Fruit fly (Drosophila melanogaster) whole organism, embryonic: ENCODE data around the gene waw.
A peak's percentile ranks its signal among the peaks of the same experiment; 100 is the strongest.

Experiments
- Bgb ChIP-seq: fragments of 200-800 bp; sonication (Bioruptor generic); IDR thresholded peaks from 2 replicates; pipeline ENCODE4 v1.3.6; 2022; ENCODE audit warnings: missing biosample characterization, missing genetic modification characterization; ENCODE audit not compliant: partially characterized antibody
- CG10209 ChIP-seq: fragments of 200-800 bp; sonication (Bioruptor generic); optimal IDR thresholded peaks from 3 replicates; lab custom pipeline; 2017; ENCODE audit warnings: missing biosample characterization, mild to moderate bottlenecking, missing genetic modification characterization, missing genetic modification reagents
- CG10543 ChIP-seq: fragments of 200-800 bp; sonication (Bioruptor generic); optimal IDR thresholded peaks from 3 replicates; lab custom pipeline; 2017; ENCODE audit warnings: missing biosample characterization, mild to moderate bottlenecking, missing genetic modification characterization, moderate library complexity
- CG10654 ChIP-seq: fragments of 200-800 bp; sonication (Bioruptor generic); optimal IDR thresholded peaks from 2 replicates; lab custom pipeline; 2016; ENCODE audit warnings: missing biosample characterization, missing genetic modification characterization
- CG12104 ChIP-seq: fragments of 200-800 bp; sonication (Bioruptor generic); optimal IDR thresholded peaks from 3 replicates; lab custom pipeline; 2016; ENCODE audit warnings: missing biosample characterization, missing genetic modification characterization
- CG12769 ChIP-seq: fragments of 200-800 bp; sonication (Bioruptor generic); optimal IDR thresholded peaks from 2 replicates; lab custom pipeline; 2019; ENCODE audit warnings: missing biosample characterization, mild to moderate bottlenecking, missing genetic modification characterization, moderate library complexity
- CG13296 ChIP-seq: fragments of 200-800 bp; sonication (Bioruptor generic); optimal IDR thresholded peaks from 3 replicates; lab custom pipeline; 2018; ENCODE audit warnings: missing biosample characterization, mild to moderate bottlenecking, missing genetic modification characterization
- CG16815 ChIP-seq: fragments of 200-800 bp; sonication (Bioruptor generic); optimal IDR thresholded peaks from 3 replicates; lab custom pipeline; 2017; ENCODE audit warnings: missing biosample characterization, mild to moderate bottlenecking, missing genetic modification characterization
- CG3163 ChIP-seq: fragments of 200-800 bp; sonication (Bioruptor generic); optimal IDR thresholded peaks from 3 replicates; lab custom pipeline; 2016; ENCODE audit warnings: missing biosample characterization, missing genetic modification characterization
- CG32532 ChIP-seq: fragments of 200-800 bp; sonication (Bioruptor generic); IDR thresholded peaks from 2 replicates; pipeline ENCODE4 v1.3.6; 2022; ENCODE audit warnings: missing biosample characterization, missing genetic modification characterization
- CG32767 ChIP-seq: fragments of 200-800 bp; sonication (Bioruptor generic); IDR thresholded peaks from 2 replicates; pipeline ENCODE4 v1.3.6; 2022; ENCODE audit warnings: missing biosample characterization, missing genetic modification characterization
- CG33557 ChIP-seq: fragments of 200-800 bp; sonication (Bioruptor generic); optimal IDR thresholded peaks from 2 replicates; lab custom pipeline; 2019; ENCODE audit warnings: missing biosample characterization, mild to moderate bottlenecking, missing genetic modification characterization, moderate library complexity
- CG3407 ChIP-seq: fragments of 200-800 bp; sonication (Bioruptor generic); optimal IDR thresholded peaks from 2 replicates; lab custom pipeline; 2018; ENCODE audit warnings: missing biosample characterization, mild to moderate bottlenecking, missing genetic modification characterization
- CG3995 ChIP-seq: fragments of 200-800 bp; sonication (Bioruptor generic); optimal IDR thresholded peaks from 3 replicates; lab custom pipeline; 2016; ENCODE audit warnings: missing biosample characterization, missing genetic modification characterization
- CG4360 ChIP-seq: fragments of 200-800 bp; sonication (Bioruptor generic); IDR thresholded peaks from 2 replicates; pipeline ENCODE4 v1.3.6; 2022; ENCODE audit warnings: missing biosample characterization, missing genetic modification characterization
- CG6765 ChIP-seq: fragments of 200-800 bp; sonication (Bioruptor generic); optimal IDR thresholded peaks from 3 replicates; lab custom pipeline; 2017; ENCODE audit warnings: missing biosample characterization, mild to moderate bottlenecking, missing genetic modification characterization
- CG9437 ChIP-seq: fragments of 200-800 bp; sonication (Bioruptor generic); optimal IDR thresholded peaks from 2 replicates; lab custom pipeline; 2018; ENCODE audit warnings: missing biosample characterization, mild to moderate bottlenecking, missing genetic modification characterization
- Chrac-16 ChIP-seq: fragments of 200-800 bp; sonication (Bioruptor generic); optimal IDR thresholded peaks from 3 replicates; lab custom pipeline; 2016; ENCODE audit warnings: missing biosample characterization, missing genetic modification characterization
- Dbx ChIP-seq: fragments of 200-800 bp; sonication (Bioruptor generic); IDR thresholded peaks from 3 replicates; pipeline ENCODE4 v1.3.6; 2022; ENCODE audit warnings: missing biosample characterization, missing genetic modification characterization
- Dek ChIP-seq: fragments of 200-800 bp; sonication (Bioruptor generic); optimal IDR thresholded peaks from 3 replicates; lab custom pipeline; 2019; ENCODE audit warnings: missing biosample characterization, mild to moderate bottlenecking, missing genetic modification characterization, moderate library complexity
- Dp ChIP-seq: fragments of 200-800 bp; sonication (Bioruptor generic); optimal IDR thresholded peaks from 2 replicates; lab custom pipeline; 2018; ENCODE audit warnings: missing biosample characterization, mild to moderate bottlenecking, missing genetic modification characterization, moderate library complexity
- ERR ChIP-seq: fragments of 200-800 bp; sonication (Bioruptor generic); optimal IDR thresholded peaks from 2 replicates; lab custom pipeline; 2016; ENCODE audit warnings: missing biosample characterization, missing genetic modification characterization
- H2.0 ChIP-seq: fragments of 200-800 bp; sonication (Bioruptor generic); IDR thresholded peaks from 2 replicates; pipeline ENCODE4 v1.3.6; 2022; ENCODE audit warnings: missing biosample characterization, missing genetic modification characterization
- HmgZ ChIP-seq: fragments of 200-800 bp; sonication (Bioruptor generic); optimal IDR thresholded peaks from 2 replicates; lab custom pipeline; 2018; ENCODE audit warnings: missing biosample characterization, mild to moderate bottlenecking, missing genetic modification characterization
- Hr51 ChIP-seq, 2 experiments: fragments of 200-800 bp; sonication (Bioruptor generic); optimal IDR thresholded peaks; 2 replicates in 1 of 2; 3 replicates in 1 of 2; lab custom pipeline; 2016 to 2018; ENCODE audit warnings: missing biosample characterization in 2 of 2, missing genetic modification characterization in 2 of 2, mild to moderate bottlenecking in 1 of 2, moderate library complexity in 1 of 2
- Kr ChIP-seq: fragments of 200-800 bp; sonication (Bioruptor generic); optimal IDR thresholded peaks from 2 replicates; lab custom pipeline; 2017; ENCODE audit warnings: missing biosample characterization, mild to moderate bottlenecking, missing genetic modification characterization
- NC2β ChIP-seq: fragments of 200-800 bp; sonication (Bioruptor generic); optimal IDR thresholded peaks from 2 replicates; lab custom pipeline; 2016; ENCODE audit warnings: missing biosample characterization, missing genetic modification characterization
- NK7.1 ChIP-seq: fragments of 200-800 bp; sonication (Bioruptor generic); optimal IDR thresholded peaks from 3 replicates; lab custom pipeline; 2016; ENCODE audit warnings: missing biosample characterization, missing genetic modification characterization
- Nf-YC ChIP-seq: fragments of 200-800 bp; optimal IDR thresholded peaks from 3 replicates; lab custom pipeline; 2019; ENCODE audit warnings: missing biosample characterization, mild to moderate bottlenecking, missing genetic modification characterization, moderate library complexity
- Vsx1 ChIP-seq: fragments of 200-800 bp; sonication (Bioruptor generic); optimal IDR thresholded peaks from 2 replicates; lab custom pipeline; 2017; ENCODE audit warnings: missing biosample characterization, mild to moderate bottlenecking, missing genetic modification characterization, missing genetic modification reagents
- aop ChIP-seq: fragments of 200-800 bp; sonication (Bioruptor generic); IDR thresholded peaks from 2 replicates; pipeline ENCODE4 v1.3.6; 2022; ENCODE audit warnings: missing biosample characterization, missing genetic modification characterization
- cg ChIP-seq: fragments of 200-800 bp; sonication (Bioruptor generic); optimal IDR thresholded peaks from 3 replicates; lab custom pipeline; 2019; ENCODE audit warnings: missing biosample characterization, mild to moderate bottlenecking, missing genetic modification characterization, moderate library complexity
- chm ChIP-seq: fragments of 200-800 bp; sonication (Bioruptor generic); IDR thresholded peaks from 2 replicates; pipeline ENCODE4 v1.3.6; 2022; ENCODE audit warnings: missing biosample characterization, missing genetic modification characterization
- dpn ChIP-seq, 2 experiments: fragments of 200-800 bp; sonication (Bioruptor generic); optimal IDR thresholded peaks; 3 replicates each; lab custom pipeline; 2016; ENCODE audit warnings: missing biosample characterization in 2 of 2, missing genetic modification characterization in 2 of 2
- eve ChIP-seq, 2 experiments: fragments of >200 bp; optimal IDR thresholded peaks; 2 replicates each; lab custom pipeline; 2017; ENCODE audit warnings: missing biosample characterization in 2 of 2, missing genetic modification characterization in 2 of 2
- exex ChIP-seq: fragments of 200-800 bp; sonication (Bioruptor generic); optimal IDR thresholded peaks from 4 replicates; lab custom pipeline; 2018; ENCODE audit warnings: missing biosample characterization, mild to moderate bottlenecking, missing genetic modification characterization, moderate library complexity
- fu2 ChIP-seq: fragments of 200-800 bp; sonication (Bioruptor generic); optimal IDR thresholded peaks from 2 replicates; lab custom pipeline; 2016; ENCODE audit warnings: missing biosample characterization, missing genetic modification characterization
- gsb ChIP-seq: fragments of 200-800 bp; sonication (Bioruptor generic); IDR thresholded peaks from 2 replicates; pipeline ENCODE4 v1.3.6; 2022; ENCODE audit warnings: missing biosample characterization, missing genetic modification characterization
- ind ChIP-seq: fragments of 200-800 bp; sonication (Bioruptor generic); optimal IDR thresholded peaks from 3 replicates; lab custom pipeline; 2016; ENCODE audit warnings: missing biosample characterization, missing genetic modification characterization
- kah ChIP-seq: fragments of 200-800 bp; sonication (Bioruptor generic); optimal IDR thresholded peaks from 2 replicates; lab custom pipeline; 2018; ENCODE audit warnings: missing biosample characterization, mild to moderate bottlenecking, missing genetic modification characterization
- otp ChIP-seq: fragments of 200-800 bp; sonication (Bioruptor generic); IDR thresholded peaks from 3 replicates; pipeline ENCODE4, ENCODE4 v1.3.6; 2022; ENCODE audit warnings: missing biosample characterization, missing genetic modification characterization
- prd ChIP-seq, 3 experiments: fragments of >200 bp in 2 of 3; fragments of 200-800 bp in 1 of 3; sonication (Bioruptor generic) in 1 of 3; optimal IDR thresholded peaks in 2 of 3; IDR thresholded peaks in 1 of 3; 2 replicates in 2 of 3; 3 replicates in 1 of 3; pipeline versions ENCODE4 v1.3.6 to Lab custom; 2017 to 2022; ENCODE audit warnings: missing biosample characterization in 1 of 3, missing genetic modification characterization in 1 of 3
- sc ChIP-seq, 3 experiments: fragments of >200 bp in 2 of 3; fragments of 200-800 bp in 1 of 3; sonication (Bioruptor generic) in 1 of 3; optimal IDR thresholded peaks; 2 replicates in 2 of 3; 3 replicates in 1 of 3; lab custom pipeline; 2017; ENCODE audit warnings: mild to moderate bottlenecking in 1 of 3, missing biosample characterization in 1 of 3, missing genetic modification characterization in 1 of 3, missing genetic modification reagents in 1 of 3
- so ChIP-seq: fragments of 200-800 bp; sonication (Bioruptor generic); IDR thresholded peaks from 3 replicates; pipeline ENCODE4 v1.3.6; 2022; ENCODE audit warnings: missing biosample characterization, missing genetic modification characterization
- stwl ChIP-seq: fragments of 200-800 bp; sonication (Bioruptor generic); optimal IDR thresholded peaks from 3 replicates; lab custom pipeline; 2018; ENCODE audit warnings: missing biosample characterization, mild to moderate bottlenecking, missing genetic modification characterization, moderate library complexity
- sug ChIP-seq: fragments of 200-800 bp; optimal IDR thresholded peaks from 2 replicates; lab custom pipeline; 2019; ENCODE audit warnings: missing biosample characterization, mild to moderate bottlenecking, missing genetic modification characterization, moderate library complexity
- tgo ChIP-seq: fragments of 200-800 bp; sonication (Bioruptor generic); IDR thresholded peaks from 3 replicates; pipeline ENCODE4 v1.3.6; 2022; ENCODE audit warnings: missing biosample characterization, missing genetic modification characterization
- wor ChIP-seq: fragments of 200-800 bp; sonication (Bioruptor generic); IDR thresholded peaks from 2 replicates; pipeline ENCODE4 v1.3.6; 2022; ENCODE audit warnings: missing biosample characterization, missing genetic modification characterization
- zfh1 ChIP-seq: fragments of 200-800 bp; sonication (Bioruptor generic); IDR thresholded peaks from 3 replicates; pipeline ENCODE4 v1.3.6; 2022; ENCODE audit warnings: missing biosample characterization, missing genetic modification characterization

The waw gene

DNA sequence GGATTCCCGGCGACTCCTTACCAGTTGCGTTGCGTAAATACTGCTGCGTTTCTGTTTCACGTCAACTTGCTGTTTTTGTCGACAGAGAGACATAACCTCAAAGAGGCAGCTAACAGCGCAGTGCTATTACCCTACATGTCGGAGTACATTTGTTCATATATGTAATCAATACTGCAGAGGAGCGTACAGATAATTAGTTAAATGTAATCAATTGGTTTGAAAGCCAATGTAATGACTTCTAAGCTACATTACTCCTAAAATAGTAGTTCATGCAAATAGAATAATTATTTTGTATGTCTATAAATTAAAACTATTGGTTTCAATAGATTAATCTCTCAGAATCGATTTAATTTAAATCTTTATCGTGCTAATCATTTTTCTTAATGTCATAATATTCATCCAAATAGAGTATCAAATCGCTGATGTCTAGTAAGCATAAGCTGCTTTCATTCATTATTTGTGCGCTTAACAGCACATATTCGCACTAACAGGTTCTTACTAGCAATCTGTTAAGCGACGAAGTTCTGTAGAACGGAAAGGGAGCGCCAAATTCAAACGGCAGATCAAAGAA lies 43.5 kb upstream of the waw start, which contains the start of the genes SLIRP1 and anox (continued):
- TF ChIP-seq kah (GFP tag; lab: Kevin White, UChicago) (peak; percentile 3), ERR (peak; percentile 17), CG10543 (GFP tag; lab: Kevin White, UChicago) (peak; percentile 77), gsb (GFP tag; lab: Robert Waterston, UW) (peak; percentile 58), cg (GFP tag; lab: Kevin White, UChicago) (no peak), CG9437 (peak; percentile 97), CG4360 (GFP tag; lab: Robert Waterston, UW) (no peak), CG10654 (GFP tag; lab: Kevin White, UChicago) (peak; percentile 84), sc (optimal IDR thresholded peaks at IDR 0.05; lab: Kevin White, UChicago) (no peak), sc (GFP tag; optimal IDR thresholded peaks at IDR 0.05; lab: Kevin White, UChicago) (peak; percentile 72), ind (peak; percentile 88), CG12769 (tag; lab: Kevin White, UChicago) (peak; percentile 83), aop (GFP tag; lab: Robert Waterston, UW) (no peak), H2.0 (GFP tag; lab: Robert Waterston, UW) (peak; percentile 58; the same call in 1 of the 2 replicates), CG13296 (peak; percentile 86), CG33557 (GFP tag; lab: Kevin White, UChicago) (peak; percentile 78), NC2β (GFP tag; lab: Kevin White, UChicago) (peak; percentile 65), HmgZ (tag; lab: Kevin White, UChicago) (peak; percentile 88), Dbx (GFP tag; lab: Robert Waterston, UW) (peak; percentile 80), CG10209 (GFP tag; lab: Kevin White, UChicago) (peak; percentile 83), Chrac-16 (GFP tag; lab: Kevin White, UChicago) (peak; percentile 87), stwl (tag; lab: Kevin White, UChicago) (peak; percentile 23), CG32767 (GFP tag; lab: Robert Waterston, UW) (peak; percentile 81), otp (GFP tag; lab: Robert Waterston, UW) (no peak), CG32532 (GFP tag; lab: Robert Waterston, UW) (peak; percentile 85), tgo (peak; percentile 85), chm (GFP tag; lab: Robert Waterston, UW) (no peak), so (GFP tag; lab: Robert Waterston, UW) (no peak; the same call in 2 of the 3 replicates), CG3407 (GFP tag; lab: Kevin White, UChicago) (peak; percentile 73), Hr51 (GFP tag; optimal IDR thresholded peaks at IDR 0.05; lab: Kevin White, UChicago) (peak; percentile 39 to 92), Bgb (GFP tag; lab: Robert Waterston, UW) (no peak), dpn (GFP tag; optimal IDR thresholded peaks at IDR 0.05; lab: Kevin White, UChicago) (peak; percentile 78 to 87), fu2 (GFP tag; lab: Kevin White, UChicago) (peak; percentile 68), CG3995 (peak; percentile 43), zfh1 (GFP tag; lab: Robert Waterston, UW) (peak; percentile 62), Dp (GFP tag; lab: Kevin White, UChicago) (peak; percentile 64), NK7.1 (GFP tag; lab: Kevin White, UChicago) (peak; percentile 50), exex (tag; lab: Kevin White, UChicago) (peak; percentile 79), CG6765 (GFP tag; lab: Kevin White, UChicago) (peak; percentile 72), eve (GFP tag; optimal IDR thresholded peaks at IDR 0.05; lab: Kevin White, UChicago) (no peak), CG12104 (peak; percentile 81), Vsx1 (GFP tag; lab: Kevin White, UChicago) (peak; percentile 87), sug (tag; lab: Kevin White, UChicago) (peak; percentile 83), prd (optimal IDR thresholded peaks at IDR 0.05; lab: Kevin White, UChicago) (no peak), prd (GFP tag; IDR thresholded peaks at IDR 0.05; lab: Robert Waterston, UW) (peak; percentile 80), wor (peak; percentile 72), Dek (tag; lab: Kevin White, UChicago) (peak; percentile 88), Kr (GFP tag; lab: Kevin White, UChicago) (no peak), CG3163 (GFP tag; lab: Kevin White, UChicago) (peak; percentile 39), Nf-YC (tag; lab: Kevin White, UChicago) (peak; percentile 76), CG16815 (GFP tag; lab: Kevin White, UChicago) (peak; percentile 86)
